Worm (Caenorhabditis elegans) whole organism, dauer: ENCODE results near the gene cox-17.

Experiments
- unc-62 ChIP-seq: sonication (generic microtip); optimal IDR thresholded peaks from 2 replicates; lab custom pipeline; 2017; ENCODE audit warnings: missing biosample characterization, missing genetic modification reagents, missing genetic modification characterization

Gene cox-17

ce11 chrIII:175733-176132 lies 15.1 kb upstream of the cox-17 start, which contains the start of gene clec-148:
TSS of gene clec-148 (minus strand) at chrIII:175833.
- TF ChIP-seq unc-62 (GFP tag; lab: Kevin White, UChicago): no peak

- no peak for TF ChIP-seq unc-62 (GFP tag; lab: Kevin White, UChicago)
Measured at ce11 chrIII:177715-178114, 13.1 kb upstream of the cox-17 start, which contains the start of gene F40G9.14. TSS of gene F40G9.14 (minus strand) at chrIII:177815.

- TF ChIP-seq unc-62 (GFP tag; lab: Kevin White, UChicago): no peak
Measured at ce11 chrIII:178126-178525, 12.7 kb upstream of the cox-17 start.

- TF ChIP-seq unc-62 (GFP tag; lab: Kevin White, UChicago): no peak
Measured at ce11 chrIII:179123-179592, 11.6 kb upstream of the cox-17 start, which contains the start of gene F40G9.6. TSS of gene F40G9.6 (plus strand) at chrIII:179542.

ce11 chrIII:180963-181362 lies 9.8 kb upstream of the cox-17 start, which contains the start of gene F40G9.5:
TSS of gene F40G9.5 (plus strand) at chrIII:181263.
- no peak for TF ChIP-seq unc-62 (GFP tag; lab: Kevin White, UChicago)

ce11 chrIII:182080-182479 lies 8.7 kb upstream of the cox-17 start, which contains the start of gene F40G9.15:
TSS of gene F40G9.15 (plus strand) at chrIII:182380.
- TF ChIP-seq unc-62 (GFP tag; lab: Kevin White, UChicago): no peak

- TF ChIP-seq unc-62 (GFP tag; lab: Kevin White, UChicago): no peak
Measured at ce11 chrIII:183072-183471, 7.7 kb upstream of the cox-17 start.

- no peak for TF ChIP-seq unc-62 (GFP tag; lab: Kevin White, UChicago)
Measured at ce11 chrIII:184335-184734, 6.5 kb upstream of the cox-17 start.

ce11 chrIII:187829-188228 lies 3.0 kb upstream of the cox-17 start, which contains the start of gene mxl-2:
TSS of gene mxl-2 (minus strand) at chrIII:188131.
- no peak for TF ChIP-seq unc-62 (GFP tag; lab: Kevin White, UChicago)

ce11 chrIII:188426-188888 lies 2.3 kb upstream of the cox-17 start, which contains the start of gene ubc-20:
TSS of gene ubc-20 (plus strand) at chrIII:188838.
- no peak for TF ChIP-seq unc-62 (GFP tag; lab: Kevin White, UChicago)

- TF ChIP-seq unc-62 (GFP tag; lab: Kevin White, UChicago): no peak
Measured at ce11 chrIII:189280-189679, 1.5 kb upstream of the cox-17 start.

ce11 chrIII:191803-192202 lies 1.0 kb downstream of the cox-17 start, which contains the start of gene sec-20:
TSS of gene sec-20 (plus strand) at chrIII:192103.
- no peak for TF ChIP-seq unc-62 (GFP tag; lab: Kevin White, UChicago)

- TF ChIP-seq unc-62 (GFP tag; lab: Kevin White, UChicago): no peak
Measured at ce11 chrIII:194160-194559, 3.4 kb downstream of the cox-17 start, which contains the start of gene F40G9.17. TSS of gene F40G9.17 (plus strand) at chrIII:194460.

- no peak for TF ChIP-seq unc-62 (GFP tag; lab: Kevin White, UChicago)
Measured at ce11 chrIII:203953-204352, 13.2 kb downstream of the cox-17 start.

ce11 chrIII:207023-207422 lies 16.2 kb downstream of the cox-17 start, which contains the start of gene W10C4.1:
TSS of gene W10C4.1 (minus strand) at chrIII:207123.
- TF ChIP-seq unc-62 (GFP tag; lab: Kevin White, UChicago): no peak

- no peak for TF ChIP-seq unc-62 (GFP tag; lab: Kevin White, UChicago)
Measured at ce11 chrIII:208793-209694, 18.3 kb downstream of the cox-17 start.
